Fruit fly (Drosophila melanogaster) whole organism, embryonic: Measurements from ENCODE around the gene Cnep1r2.

ENCODE experiments used
- Ada2b ChIP-seq: fragments of 200-800 bp; sonication (Bioruptor generic); IDR thresholded peaks from 2 replicates; pipeline ENCODE4 v1.3.6; 2022; ENCODE audit warnings: missing biosample characterization, missing genetic modification characterization
- B-H2 ChIP-seq: fragments of 200-800 bp; sonication (Bioruptor generic); optimal IDR thresholded peaks from 2 replicates; lab custom pipeline; 2018; ENCODE audit warnings: missing biosample characterization, mild to moderate bottlenecking, missing genetic modification characterization
- C15 ChIP-seq: fragments of 200-800 bp; sonication (Bioruptor generic); IDR thresholded peaks from 3 replicates; pipeline ENCODE4 v1.3.6; 2022; ENCODE audit warnings: missing biosample characterization, missing genetic modification characterization
- CG10209 ChIP-seq: fragments of 200-800 bp; sonication (Bioruptor generic); optimal IDR thresholded peaks from 3 replicates; lab custom pipeline; 2017; ENCODE audit warnings: missing biosample characterization, mild to moderate bottlenecking, missing genetic modification characterization, missing genetic modification reagents
- CG10274 ChIP-seq: fragments of 200-800 bp; sonication (Bioruptor generic); optimal IDR thresholded peaks from 3 replicates; lab custom pipeline; 2017; ENCODE audit warnings: missing biosample characterization, mild to moderate bottlenecking, missing genetic modification characterization
- CG10462 ChIP-seq: fragments of 200-800 bp; sonication (Bioruptor generic); optimal IDR thresholded peaks from 2 replicates; lab custom pipeline; 2016; ENCODE audit warnings: missing biosample characterization, missing genetic modification characterization
- CG11456 ChIP-seq: fragments of 200-800 bp; sonication (Bioruptor generic); IDR thresholded peaks from 3 replicates; pipeline ENCODE4 v1.3.6; 2022; ENCODE audit warnings: missing biosample characterization, missing genetic modification characterization
- CG12155 ChIP-seq: fragments of 200-800 bp; sonication (Bioruptor generic); optimal IDR thresholded peaks from 3 replicates; lab custom pipeline; 2016; ENCODE audit warnings: missing biosample characterization, missing genetic modification characterization
- CG15514 ChIP-seq: fragments of 200-800 bp; sonication (Bioruptor generic); optimal IDR thresholded peaks from 3 replicates; lab custom pipeline; 2017; ENCODE audit warnings: missing biosample characterization, missing genetic modification characterization, mild to moderate bottlenecking, moderate library complexity, missing genetic modification reagents
- CG17612 ChIP-seq: fragments of 200-800 bp; sonication (Bioruptor generic); IDR thresholded peaks from 2 replicates; pipeline ENCODE4 v1.3.6; 2022; ENCODE audit warnings: missing biosample characterization, missing genetic modification characterization
- CG18599 ChIP-seq: fragments of 200-800 bp; sonication (Bioruptor generic); optimal IDR thresholded peaks from 3 replicates; lab custom pipeline; 2017; ENCODE audit warnings: missing biosample characterization, missing genetic modification characterization, mild to moderate bottlenecking, moderate library complexity, missing genetic modification reagents
- CG2120 ChIP-seq: fragments of 200-800 bp; sonication (Bioruptor generic); optimal IDR thresholded peaks from 3 replicates; lab custom pipeline; 2016; ENCODE audit warnings: missing biosample characterization, missing genetic modification characterization
- CG31224 ChIP-seq: fragments of 200-800 bp; sonication (Bioruptor generic); IDR thresholded peaks from 2 replicates; pipeline ENCODE4 v1.3.6; 2022; ENCODE audit warnings: missing biosample characterization, missing genetic modification characterization
- CG3281 ChIP-seq: fragments of 200-800 bp; sonication (Bioruptor generic); optimal IDR thresholded peaks from 3 replicates; lab custom pipeline; 2017; ENCODE audit warnings: missing biosample characterization, mild to moderate bottlenecking, missing genetic modification characterization
- CG3995 ChIP-seq: fragments of 200-800 bp; sonication (Bioruptor generic); optimal IDR thresholded peaks from 3 replicates; lab custom pipeline; 2016; ENCODE audit warnings: missing biosample characterization, missing genetic modification characterization
- CG43689 ChIP-seq: fragments of 200-800 bp; sonication (Bioruptor generic); IDR thresholded peaks from 2 replicates; pipeline ENCODE4 v1.3.6; 2022; ENCODE audit warnings: missing biosample characterization, missing genetic modification characterization
- CG4854 ChIP-seq: fragments of 200-800 bp; sonication (Bioruptor generic); optimal IDR thresholded peaks from 2 replicates; lab custom pipeline; 2016; ENCODE audit warnings: missing biosample characterization, missing genetic modification characterization, inconsistent platforms
- CG6175 ChIP-seq: fragments of 200-800 bp; sonication (Bioruptor generic); IDR thresholded peaks from 3 replicates; pipeline ENCODE4 v1.3.6; 2022; ENCODE audit warnings: missing biosample characterization, missing genetic modification characterization
- CG8089 ChIP-seq: fragments of 200-800 bp; sonication (Bioruptor generic); optimal IDR thresholded peaks from 3 replicates; lab custom pipeline; 2016; ENCODE audit warnings: missing biosample characterization, missing genetic modification characterization
- CG8388 ChIP-seq: fragments of 200-800 bp; sonication (Bioruptor generic); optimal IDR thresholded peaks from 2 replicates; lab custom pipeline; 2019; ENCODE audit warnings: missing biosample characterization, mild to moderate bottlenecking, missing genetic modification characterization, moderate library complexity
- CG9797 ChIP-seq: fragments of 200-800 bp; sonication (Bioruptor generic); optimal IDR thresholded peaks from 3 replicates; lab custom pipeline; 2018; ENCODE audit warnings: missing biosample characterization, mild to moderate bottlenecking, missing genetic modification characterization
- CTCF ChIP-seq: fragments of 200-800 bp; sonication (Bioruptor generic); optimal IDR thresholded peaks from 2 replicates; lab custom pipeline; 2017; ENCODE audit warnings: missing biosample characterization, mild to moderate bottlenecking, missing genetic modification characterization, moderate library complexity
- Camta ChIP-seq: fragments of 200-800 bp; sonication (Bioruptor generic); optimal IDR thresholded peaks from 2 replicates; lab custom pipeline; 2016; ENCODE audit warnings: missing biosample characterization, missing genetic modification characterization
- CkIIα-i1 ChIP-seq: fragments of 200-800 bp; sonication (Bioruptor generic); IDR thresholded peaks from 2 replicates; pipeline ENCODE4 v1.3.6; 2022; ENCODE audit warnings: missing biosample characterization, missing genetic modification characterization
- D ChIP-seq, 2 experiments: fragments of 200-800 bp in 1 of 2; fragments of >200 bp in 1 of 2; sonication (Bioruptor generic) in 1 of 2; optimal IDR thresholded peaks; 2 replicates in 1 of 2; 3 replicates in 1 of 2; lab custom pipeline; 2017; ENCODE audit warnings: mild to moderate bottlenecking in 1 of 2, missing biosample characterization in 1 of 2, missing genetic modification characterization in 1 of 2, missing genetic modification reagents in 1 of 2
- Gug ChIP-seq: fragments of 200-800 bp; sonication (Bioruptor generic); IDR thresholded peaks from 4 replicates; pipeline ENCODE4 v1.3.6; 2022; ENCODE audit warnings: missing biosample characterization, missing genetic modification characterization
- HLH3B ChIP-seq: fragments of 200-800 bp; sonication (Bioruptor generic); IDR thresholded peaks from 2 replicates; pipeline ENCODE4 v1.3.6; 2022; ENCODE audit warnings: missing biosample characterization, missing genetic modification characterization
- Six4 ChIP-seq: fragments of 200-800 bp; sonication (Bioruptor generic); optimal IDR thresholded peaks from 2 replicates; lab custom pipeline; 2016; ENCODE audit warnings: missing biosample characterization, missing genetic modification characterization
- Taf1 ChIP-seq: fragments of 200-800 bp; sonication (Bioruptor generic); IDR thresholded peaks from 2 replicates; pipeline ENCODE4 v1.3.6; 2022; ENCODE audit warnings: missing biosample characterization, missing genetic modification characterization
- Xbp1 ChIP-seq: fragments of 200-800 bp; sonication (Bioruptor generic); optimal IDR thresholded peaks from 3 replicates; lab custom pipeline; 2016; ENCODE audit warnings: missing biosample characterization, mild to moderate bottlenecking, missing genetic modification characterization
- Xrp1 ChIP-seq: fragments of 200-800 bp; sonication (Bioruptor generic); IDR thresholded peaks from 2 replicates; pipeline ENCODE4 v1.3.6; 2022; ENCODE audit warnings: missing biosample characterization, missing genetic modification characterization
- abd-A ChIP-seq: fragments of 200-800 bp; sonication (Bioruptor generic); optimal IDR thresholded peaks from 3 replicates; lab custom pipeline; 2019; ENCODE audit warnings: missing biosample characterization, mild to moderate bottlenecking, missing genetic modification characterization, moderate library complexity
- amos ChIP-seq: fragments of 200-800 bp; sonication (Bioruptor generic); IDR thresholded peaks from 2 replicates; pipeline ENCODE4 v1.3.6; 2022; ENCODE audit warnings: missing biosample characterization, missing genetic modification characterization; ENCODE audit not compliant: partially characterized antibody
- ato ChIP-seq: fragments of 200-800 bp; sonication (Bioruptor generic); IDR thresholded peaks from 2 replicates; pipeline ENCODE4 v1.3.6; 2022; ENCODE audit warnings: missing biosample characterization, missing genetic modification characterization; ENCODE audit not compliant: partially characterized antibody
- caup ChIP-seq: fragments of 200-800 bp; sonication (Bioruptor generic); optimal IDR thresholded peaks from 3 replicates; lab custom pipeline; 2017; ENCODE audit warnings: missing biosample characterization, mild to moderate bottlenecking, missing genetic modification characterization, moderate library complexity; ENCODE audit not compliant: severe bottlenecking
- chm ChIP-seq: fragments of 200-800 bp; sonication (Bioruptor generic); IDR thresholded peaks from 2 replicates; pipeline ENCODE4 v1.3.6; 2022; ENCODE audit warnings: missing biosample characterization, missing genetic modification characterization
- crc ChIP-seq: fragments of 200-800 bp; sonication (Bioruptor generic); optimal IDR thresholded peaks from 2 replicates; lab custom pipeline; 2016; ENCODE audit warnings: missing biosample characterization, missing genetic modification characterization
- dati ChIP-seq: fragments of 200-800 bp; sonication (Bioruptor generic); IDR thresholded peaks from 2 replicates; pipeline ENCODE4 v1.3.6; 2022; ENCODE audit warnings: missing biosample characterization, missing genetic modification characterization
- ftz-f1 ChIP-seq: fragments of 200-800 bp; sonication (Bioruptor generic); optimal IDR thresholded peaks from 2 replicates; lab custom pipeline; 2016; ENCODE audit warnings: missing biosample characterization, missing genetic modification characterization
- hb ChIP-seq: fragments of 200-800 bp; sonication (Bioruptor generic); IDR thresholded peaks from 3 replicates; pipeline ENCODE4 v1.3.6; 2022; ENCODE audit warnings: missing biosample characterization, missing genetic modification characterization; ENCODE audit not compliant: partially characterized antibody
- mld ChIP-seq: fragments of 200-800 bp; sonication (Bioruptor generic); IDR thresholded peaks from 3 replicates; pipeline ENCODE4 v1.3.6; 2022; ENCODE audit warnings: missing biosample characterization, missing genetic modification characterization; ENCODE audit not compliant: partially characterized antibody
- nerfin-2 ChIP-seq: fragments of 200-800 bp; sonication (Bioruptor generic); IDR thresholded peaks from 2 replicates; pipeline ENCODE4 v1.3.6; 2022; ENCODE audit warnings: missing biosample characterization, missing genetic modification characterization; ENCODE audit not compliant: partially characterized antibody
- peb ChIP-seq: fragments of 200-800 bp; sonication (Bioruptor generic); IDR thresholded peaks from 2 replicates; pipeline ENCODE4 v1.3.6; 2022; ENCODE audit warnings: missing biosample characterization, missing genetic modification characterization
- pros ChIP-seq: fragments of 200-800 bp; sonication (Bioruptor generic); optimal IDR thresholded peaks from 3 replicates; lab custom pipeline; 2019; ENCODE audit warnings: missing biosample characterization, mild to moderate bottlenecking, missing genetic modification characterization, moderate library complexity
- ranshi ChIP-seq: fragments of 200-800 bp; sonication (Bioruptor generic); IDR thresholded peaks from 2 replicates; pipeline ENCODE4 v1.3.6; 2022; ENCODE audit warnings: missing biosample characterization, missing genetic modification characterization
- sc ChIP-seq, 3 experiments: fragments of >200 bp in 2 of 3; fragments of 200-800 bp in 1 of 3; sonication (Bioruptor generic) in 1 of 3; optimal IDR thresholded peaks; 2 replicates in 2 of 3; 3 replicates in 1 of 3; lab custom pipeline; 2017; ENCODE audit warnings: mild to moderate bottlenecking in 1 of 3, missing biosample characterization in 1 of 3, missing genetic modification characterization in 1 of 3, missing genetic modification reagents in 1 of 3
- schlank ChIP-seq: fragments of 200-800 bp; sonication (Bioruptor generic); optimal IDR thresholded peaks from 2 replicates; lab custom pipeline; 2018; ENCODE audit warnings: missing biosample characterization, mild to moderate bottlenecking, missing genetic modification characterization
- ssp ChIP-seq: fragments of 200-800 bp; sonication (Bioruptor generic); IDR thresholded peaks from 2 replicates; pipeline ENCODE4 v1.3.6; 2022; ENCODE audit warnings: missing biosample characterization, missing genetic modification characterization
- tap ChIP-seq: fragments of 200-800 bp; optimal IDR thresholded peaks from 3 replicates; lab custom pipeline; 2019; ENCODE audit warnings: missing biosample characterization, mild to moderate bottlenecking, missing genetic modification characterization, moderate library complexity
- trh ChIP-seq: fragments of 200-800 bp; sonication (Bioruptor generic); optimal IDR thresholded peaks from 2 replicates; lab custom pipeline; 2016; ENCODE audit warnings: missing biosample characterization, missing genetic modification characterization

Gene Cnep1r2

DNA sequence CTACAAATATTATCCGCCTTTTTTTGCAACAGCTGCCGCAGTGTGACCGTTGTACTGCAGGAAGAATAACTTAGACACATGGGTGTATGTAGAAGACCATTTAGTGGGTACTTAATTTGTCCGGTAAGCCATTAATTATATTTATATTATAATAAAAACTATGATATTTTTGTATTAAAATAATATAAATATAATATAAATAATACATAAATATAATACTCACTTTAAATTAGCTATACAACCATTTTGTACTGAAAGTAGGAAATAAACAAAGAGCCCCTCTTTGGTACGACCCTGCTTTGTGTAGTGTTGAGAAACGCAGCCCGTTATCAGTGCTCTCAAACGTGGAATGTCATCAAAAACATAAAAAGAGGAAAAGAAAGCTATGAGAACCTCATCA lies at the start of gene Cnep1r2 (continued):
- no peak for TF ChIP-seq amos (GFP tag; lab: Robert Waterston, UW)
- TF ChIP-seq Ada2b (GFP tag; lab: Robert Waterston, UW) = peak; percentile 90
- peak; percentile 77 for TF ChIP-seq peb
- peak; percentile 93 for TF ChIP-seq CG31224 (GFP tag; lab: Robert Waterston, UW)
- TF ChIP-seq CG9797 (GFP tag; lab: Kevin White, UChicago) = peak; percentile 70
- peak; percentile 49 for TF ChIP-seq CTCF
- TF ChIP-seq ato = no peak
- peak; percentile 83 for TF ChIP-seq schlank (tag; lab: Kevin White, UChicago)
- TF ChIP-seq CG11456 (GFP tag; lab: Robert Waterston, UW) = peak; percentile 93
- peak; percentile 96 for TF ChIP-seq Xbp1 (GFP tag; lab: Kevin White, UChicago)
- no peak for TF ChIP-seq mld (GFP tag; lab: Robert Waterston, UW)
- peak; percentile 96 for TF ChIP-seq Gug (GFP tag; lab: Robert Waterston, UW)
- TF ChIP-seq pros (GFP tag; lab: Kevin White, UChicago) = peak; percentile 60
- TF ChIP-seq caup = peak; percentile 96
- peak; percentile 97 for TF ChIP-seq CG10209 (GFP tag; lab: Kevin White, UChicago)
- peak; percentile 87 for TF ChIP-seq Taf1
- TF ChIP-seq CG12155 (GFP tag; lab: Kevin White, UChicago) = peak; percentile 91
- no peak for TF ChIP-seq nerfin-2 (GFP tag; lab: Robert Waterston, UW)
- peak; percentile 80 for TF ChIP-seq CG10462 (GFP tag; lab: Kevin White, UChicago)
- TF ChIP-seq tap (tag; lab: Kevin White, UChicago) = peak; percentile 91
- TF ChIP-seq sc (optimal IDR thresholded peaks at IDR 0.05; lab: Kevin White, UChicago) = no peak
- peak; percentile 94 for TF ChIP-seq sc (GFP tag; optimal IDR thresholded peaks at IDR 0.05; lab: Kevin White, UChicago)
- TF ChIP-seq B-H2 = peak; percentile 97
- peak; percentile 82 for TF ChIP-seq CG17612 (GFP tag; lab: Robert Waterston, UW)
- no peak for TF ChIP-seq crc
- peak; percentile 73 for TF ChIP-seq chm
- peak; percentile 96 for TF ChIP-seq CG8388
- peak; percentile 66; the same call in 2 of the 3 replicates for TF ChIP-seq C15 (GFP tag; lab: Robert Waterston, UW)
- TF ChIP-seq abd-A (tag; lab: Kevin White, UChicago) = no peak
- TF ChIP-seq CG2120 = peak; percentile 90
- TF ChIP-seq CG15514 (GFP tag; lab: Kevin White, UChicago) = peak; percentile 81
- TF ChIP-seq CG10274 (GFP tag; lab: Kevin White, UChicago) = peak; percentile 65
- TF ChIP-seq ftz-f1 (GFP tag; lab: Kevin White, UChicago) = no peak
- TF ChIP-seq Six4 (GFP tag; lab: Kevin White, UChicago) = peak; percentile 93
- TF ChIP-seq CG3281 (GFP tag; lab: Kevin White, UChicago) = peak; percentile 93
- TF ChIP-seq HLH3B (GFP tag; lab: Robert Waterston, UW) = peak; percentile 95
- TF ChIP-seq CG8089 (GFP tag; lab: Kevin White, UChicago) = peak; percentile 24
- peak; percentile 98 for TF ChIP-seq Xrp1
- TF ChIP-seq CG6175 (GFP tag; lab: Robert Waterston, UW) = peak; percentile 87
- TF ChIP-seq CkIIα-i1 (GFP tag; lab: Robert Waterston, UW) = peak; percentile 41; the same call in 1 of the 2 replicates
- peak; percentile 94 for TF ChIP-seq ranshi (GFP tag; lab: Robert Waterston, UW)
- TF ChIP-seq D (optimal IDR thresholded peaks at IDR 0.05; lab: Kevin White, UChicago) = no peak
- TF ChIP-seq D (GFP tag; optimal IDR thresholded peaks at IDR 0.05; lab: Kevin White, UChicago) = peak; percentile 93
- TF ChIP-seq CG18599 = peak; percentile 96
- TF ChIP-seq CG3995 (GFP tag; lab: Kevin White, UChicago) = peak; percentile 20
- TF ChIP-seq trh (GFP tag; lab: Kevin White, UChicago) = peak; percentile 83
- peak; percentile 88 for TF ChIP-seq CG43689 (GFP tag; lab: Robert Waterston, UW)
- TF ChIP-seq Camta (GFP tag; lab: Kevin White, UChicago) = peak; percentile 34
- TF ChIP-seq CG4854 (GFP tag; lab: Kevin White, UChicago) = peak; percentile 61
- TF ChIP-seq ssp (GFP tag; lab: Robert Waterston, UW) = peak; percentile 92
- TF ChIP-seq hb (GFP tag; lab: Robert Waterston, UW) = no peak
- peak; percentile 69; the same call in 1 of the 2 replicates for TF ChIP-seq dati
